Fruit fly (Drosophila melanogaster): Measurements from ENCODE around the gene AdamTS-B.

AdamTS-B gene

DNA sequence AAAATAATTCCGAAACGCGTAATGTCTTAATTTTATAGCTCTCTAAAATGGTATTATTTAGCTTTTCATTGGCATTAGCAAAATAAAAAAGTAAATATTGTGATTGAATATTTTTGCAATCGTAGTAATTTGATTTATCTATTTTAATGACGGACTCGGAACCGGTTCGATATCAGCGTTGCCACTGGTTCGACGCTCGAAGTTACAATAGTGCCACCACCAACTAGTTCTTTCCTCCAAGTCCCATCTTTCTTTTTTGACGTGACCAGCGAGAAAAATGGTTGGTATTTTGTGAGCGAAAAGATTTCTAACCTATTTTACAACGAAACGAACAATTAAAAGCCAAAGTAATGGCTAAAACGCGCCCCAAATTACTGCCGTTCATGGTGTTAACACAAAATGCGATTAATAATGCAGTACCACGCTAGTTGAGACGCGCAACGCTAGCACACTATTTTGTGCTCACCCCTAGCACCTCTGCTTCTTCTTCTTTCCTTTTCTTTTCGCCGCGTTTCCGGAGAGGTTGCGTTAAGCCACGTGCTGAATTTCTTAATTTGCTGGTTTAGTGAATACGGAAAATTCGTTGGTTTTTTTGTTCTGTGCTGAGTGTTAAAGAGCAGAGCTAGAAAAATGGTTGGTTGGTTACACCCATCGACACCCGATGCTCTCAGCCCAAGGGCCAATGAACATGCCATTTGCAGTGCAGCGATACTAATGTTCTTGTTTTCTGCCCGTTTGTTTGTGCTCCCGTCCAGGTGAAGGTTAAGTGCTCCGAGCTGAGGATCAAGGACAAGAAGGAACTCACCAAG lies 25.9 kb upstream of the AdamTS-B start, which contains the start of gene RpL35 (continued):
- TF ChIP-seq sna (GFP tag; IDR thresholded peaks at IDR 0.05; ENCODE audit: partially characterized antibody) (0 out of 2 replicates have a peak, but pooled peaks have one; percentile 43), Elba2 (GFP tag; optimal IDR thresholded peaks at IDR 0.05) (no peak), CG13424 (tag; optimal IDR thresholded peaks at IDR 0.05) (peak; percentile 9), CG6813 (GFP tag; optimal IDR thresholded peaks at IDR 0.05) (peak; percentile 45), CG17568 (GFP tag; optimal IDR thresholded peaks at IDR 0.05) (no peak), run (tag; optimal IDR thresholded peaks at IDR 0.05) (peak; percentile 2), dati (GFP tag; IDR thresholded peaks at IDR 0.05) (no peak), Six4 (GFP tag; optimal IDR thresholded peaks at IDR 0.05) (no peak), nerfin-1 (tag; optimal IDR thresholded peaks at IDR 0.05) (peak; percentile 57), CG3407 (GFP tag; optimal IDR thresholded peaks at IDR 0.05) (no peak), Adf1 (GFP tag; IDR thresholded peaks at IDR 0.05) (peak; percentile 22; the same call in 1 of the 2 replicates), Vsx1 (GFP tag; optimal IDR thresholded peaks at IDR 0.05) (no peak), pzg (GFP tag; optimal IDR thresholded peaks at IDR 0.05) (peak; percentile 53), CG14441 (GFP tag; IDR thresholded peaks at IDR 0.05) (no peak), nerfin-2 (GFP tag; IDR thresholded peaks at IDR 0.05; ENCODE audit: partially characterized antibody) (no peak), CG11560 (tag; IDR thresholded peaks at IDR 0.05) (no peak), CG14860 (GFP tag; IDR thresholded peaks at IDR 0.05; ENCODE audit: partially characterized antibody) (no peak), CG3281 (GFP tag; optimal IDR thresholded peaks at IDR 0.05) (peak; percentile 77), zfh1 (GFP tag; IDR thresholded peaks at IDR 0.05) (peak; percentile 47; the same call in 1 of the 3 replicates), lola (GFP tag; optimal IDR thresholded peaks at IDR 0.05) (no peak), pfk (GFP tag; optimal IDR thresholded peaks at IDR 0.05) (peak; percentile 51), crc (GFP tag; optimal IDR thresholded peaks at IDR 0.05) (no peak), Xrp1 (GFP tag; IDR thresholded peaks at IDR 0.05) (peak; percentile 23; the same call in 1 of the 2 replicates), CG11085 (GFP tag; IDR thresholded peaks at IDR 0.05) (0 out of 2 replicates have a peak, but pooled peaks have one; percentile 23), en (GFP tag; optimal IDR thresholded peaks at IDR 0.05) (peak; percentile 52), unc-4 (GFP tag; IDR thresholded peaks at IDR 0.05; ENCODE audit: partially characterized antibody) (0 out of 2 replicates have a peak, but pooled peaks have one; percentile 47), Abd-B (GFP tag; optimal IDR thresholded peaks at IDR 0.05) (no peak), maf-S (GFP tag; optimal IDR thresholded peaks at IDR 0.05) (no peak), ci (GFP tag; IDR thresholded peaks at IDR 0.05) (0 out of 3 replicates have a peak, but pooled peaks have one; percentile 50), lov (optimal IDR thresholded peaks at IDR 0.05) (no peak), lov (GFP tag; IDR thresholded peaks at IDR 0.05) (no peak), CG1024 (GFP tag; IDR thresholded peaks at IDR 0.05) (no peak), CG13894 (tag; optimal IDR thresholded peaks at IDR 0.05) (peak; percentile 40), wdn (GFP tag; IDR thresholded peaks at IDR 0.05) (0 out of 2 replicates have a peak, but pooled peaks have one; percentile 19), slbo (GFP tag; IDR thresholded peaks at IDR 0.05) (peak; percentile 23; the same call in 1 of the 2 replicates), zen2 (GFP tag; IDR thresholded peaks at IDR 0.05; ENCODE audit: partially characterized antibody) (no peak; the same call in 2 of the 3 replicates), CG10366 (GFP tag; IDR thresholded peaks at IDR 0.05) (no peak), CG7372 (GFP tag; IDR thresholded peaks at IDR 0.05) (no peak), Dip3 (GFP tag; optimal IDR thresholded peaks at IDR 0.05) (peak; percentile 33), odd (GFP tag; optimal IDR thresholded peaks at IDR 0.05) (peak; percentile 59), bbx (GFP tag; IDR thresholded peaks at IDR 0.05; ENCODE audit: partially characterized antibody) (no peak; the same call in 1 of the 2 replicates), Antp (GFP tag; optimal IDR thresholded peaks at IDR 0.05) (peak; percentile 43), CG8089 (GFP tag; optimal IDR thresholded peaks at IDR 0.05) (peak; percentile 28), Usf (GFP tag; optimal IDR thresholded peaks at IDR 0.05) (no peak), CG6654 (GFP tag; optimal IDR thresholded peaks at IDR 0.05) (no peak), stwl (tag; optimal IDR thresholded peaks at IDR 0.05) (no peak), unpg (GFP tag; optimal IDR thresholded peaks at IDR 0.05) (peak; percentile 46), C15 (GFP tag; IDR thresholded peaks at IDR 0.05) (no peak)
